Fruit fly (Drosophila melanogaster): ENCODE measurements around the gene CG33270.
A peak's percentile ranks its signal among the peaks of the same experiment; 100 is the strongest.

CG33270 gene

DNA sequence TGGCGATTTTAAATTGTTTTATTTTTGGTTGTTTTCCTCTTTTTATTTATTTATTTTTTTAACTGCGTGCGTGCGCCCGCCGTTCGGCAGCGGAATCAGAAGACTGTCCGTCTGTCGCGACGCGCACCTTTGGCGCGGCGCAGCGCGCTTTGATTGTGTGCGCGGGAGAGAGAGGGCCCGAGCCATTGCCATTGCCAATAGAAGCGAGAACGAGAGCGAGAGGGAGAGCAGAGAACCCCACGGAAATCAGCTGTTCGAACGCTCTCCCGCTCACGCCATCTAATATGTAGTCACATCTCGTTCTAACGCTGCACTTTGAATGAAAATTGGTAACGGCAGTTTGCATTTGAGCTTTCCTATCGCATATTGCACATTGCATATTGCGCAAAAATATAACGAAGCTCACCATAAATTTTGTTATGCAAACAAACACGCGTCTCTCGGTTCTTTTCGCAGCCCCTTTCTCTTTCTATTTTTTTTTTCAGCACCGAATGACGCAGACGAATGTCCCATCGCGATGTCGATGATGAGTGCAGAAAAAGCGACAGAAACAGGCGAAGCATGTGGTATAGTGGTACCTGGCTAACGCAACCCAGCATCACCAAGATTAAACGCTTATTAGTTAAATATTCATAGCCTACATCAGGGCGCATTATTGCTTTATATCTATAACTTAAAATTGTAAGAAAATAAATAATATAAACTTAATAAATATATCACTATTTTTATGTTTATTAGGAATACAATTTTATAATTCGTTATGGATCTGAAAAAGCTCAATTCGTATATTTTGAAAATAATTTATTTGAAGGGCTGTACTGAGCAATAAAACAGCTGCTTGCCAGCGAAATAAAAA lies 43.8 kb downstream of the CG33270 start (continued):
- no peak for TF ChIP-seq vfl (GFP tag; optimal IDR thresholded peaks at IDR 0.05)
- peak in 1 of 2 experiments; percentile 62 for TF ChIP-seq Pdp1 (GFP tag; optimal IDR thresholded peaks at IDR 0.05)
- TF ChIP-seq unc-4 (GFP tag; IDR thresholded peaks at IDR 0.05; ENCODE audit: partially characterized antibody) = peak; percentile 27; the same call in 1 of the 2 replicates
- peak; percentile 68 for TF ChIP-seq Jarid2 (GFP tag; optimal IDR thresholded peaks at IDR 0.05)
- TF ChIP-seq esg (GFP tag; conservative IDR thresholded peaks at IDR 0.05) = 0 out of 2 replicates have a peak, but pooled peaks have one; percentile 13
- no peak for TF ChIP-seq NC2α (GFP tag; optimal IDR thresholded peaks at IDR 0.05)
- TF ChIP-seq CG1233 (GFP tag; optimal IDR thresholded peaks at IDR 0.05) = peak; percentile 2
- TF ChIP-seq kay (GFP tag; optimal IDR thresholded peaks at IDR 0.05) = no peak
- peak in 1 of 2 experiments; percentile 5 for TF ChIP-seq dpn (GFP tag; optimal IDR thresholded peaks at IDR 0.05)
- peak; percentile 32; the same call in 1 of the 2 replicates for TF ChIP-seq ranshi (GFP tag; IDR thresholded peaks at IDR 0.05)
- TF ChIP-seq CG13775 (GFP tag; optimal IDR thresholded peaks at IDR 0.05) = peak; percentile 13
- no peak for TF ChIP-seq CG14050 (GFP tag; IDR thresholded peaks at IDR 0.05)
- peak; percentile 60 for TF ChIP-seq CG2678 (tag; optimal IDR thresholded peaks at IDR 0.05)
- no peak for TF ChIP-seq Hr3 (GFP tag; optimal IDR thresholded peaks at IDR 0.05)
- TF ChIP-seq CG9932 (GFP tag; IDR thresholded peaks at IDR 0.05) = peak; percentile 53; the same call in 1 of the 2 replicates
- TF ChIP-seq CG2712 (tag; optimal IDR thresholded peaks at IDR 0.05) = peak; percentile 4
- TF ChIP-seq prd (optimal IDR thresholded peaks at IDR 0.05) = no peak
- no peak for TF ChIP-seq prd (GFP tag; IDR thresholded peaks at IDR 0.05)
- no peak for TF ChIP-seq Chrac-16 (GFP tag; optimal IDR thresholded peaks at IDR 0.05)
- no peak for TF ChIP-seq CG3726 (GFP tag; IDR thresholded peaks at IDR 0.05)
- TF ChIP-seq tgo (GFP tag; IDR thresholded peaks at IDR 0.05) = 0 out of 3 replicates have a peak, but pooled peaks have one; percentile 25
- peak; percentile 88 for TF ChIP-seq grau (tag; optimal IDR thresholded peaks at IDR 0.05)
- TF ChIP-seq CG11456 (GFP tag; IDR thresholded peaks at IDR 0.05) = 0 out of 3 replicates have a peak, but pooled peaks have one; percentile 26
- TF ChIP-seq dmrt99B (tag; optimal IDR thresholded peaks at IDR 0.05) = peak; percentile 28
- TF ChIP-seq B-H1 (GFP tag; IDR thresholded peaks at IDR 0.05) = no peak; the same call in 2 of the 3 replicates
- peak; percentile 55 for TF ChIP-seq Sox102F (GFP tag; optimal IDR thresholded peaks at IDR 0.05)
- TF ChIP-seq CG10147 (GFP tag; optimal IDR thresholded peaks at IDR 0.05) = no peak
- peak; percentile 38; the same call in 1 of the 3 replicates for TF ChIP-seq sr (GFP tag; IDR thresholded peaks at IDR 0.05)
- TF ChIP-seq CG7839 (tag; optimal IDR thresholded peaks at IDR 0.05) = peak; percentile 48
- TF ChIP-seq slbo (GFP tag; IDR thresholded peaks at IDR 0.05) = peak; percentile 50; the same call in 1 of the 2 replicates
- no peak for TF ChIP-seq vnd (GFP tag; IDR thresholded peaks at IDR 0.05; ENCODE audit: partially characterized antibody)
- 0 out of 3 replicates have a peak, but pooled peaks have one; percentile 20 for TF ChIP-seq CG17361 (GFP tag; IDR thresholded peaks at IDR 0.05)
- no peak for TF ChIP-seq CG3847 (GFP tag; IDR thresholded peaks at IDR 0.05)
- no peak for TF ChIP-seq Six4 (GFP tag; optimal IDR thresholded peaks at IDR 0.05)
- peak; percentile 23 for TF ChIP-seq CG8388 (GFP tag; optimal IDR thresholded peaks at IDR 0.05)
- no peak for TF ChIP-seq cato (GFP tag; optimal IDR thresholded peaks at IDR 0.05; ENCODE audit: borderline replicate concordance)
- peak; percentile 38; the same call in 1 of the 2 replicates for TF ChIP-seq CG13287 (GFP tag; IDR thresholded peaks at IDR 0.05; ENCODE audit: partially characterized antibody)
- TF ChIP-seq dati (GFP tag; IDR thresholded peaks at IDR 0.05) = no peak
- TF ChIP-seq so (GFP tag; IDR thresholded peaks at IDR 0.05) = no peak
- TF ChIP-seq Hr51 (GFP tag; optimal IDR thresholded peaks at IDR 0.05) = peak in 1 of 2 experiments; percentile 63
- peak; percentile 29 for TF ChIP-seq Usf (GFP tag; optimal IDR thresholded peaks at IDR 0.05)

Measured in whole organism, embryonic.